Worm (Caenorhabditis elegans): ENCODE results near the gene rpn-13.

The rpn-13 gene

ce11 chrIII:6361560-6361959 is 19.8 kb upstream of the rpn-13 start (continued):
- peak; percentile 11 for TF ChIP-seq tlf-1 (GFP tag; optimal IDR thresholded peaks at IDR 0.05)
- peak; percentile 47 for TF ChIP-seq atf-7 (tag; optimal IDR thresholded peaks at IDR 0.05)
- TF ChIP-seq K12H6.12 (tag; optimal IDR thresholded peaks at IDR 0.05) = no peak
- TF ChIP-seq ZK185.1 (tag; optimal IDR thresholded peaks at IDR 0.05; ENCODE audit: poor library complexity, severe bottlenecking) = no peak
- no peak for TF ChIP-seq lin-26 (GFP tag; IDR thresholded peaks at IDR 0.05)

- TF ChIP-seq ama-1 (optimal IDR thresholded peaks at IDR 0.05) = no peak
- TF ChIP-seq ama-1 (GFP tag; optimal IDR thresholded peaks at IDR 0.05) = no peak
- TF ChIP-seq tlf-1 (GFP tag; optimal IDR thresholded peaks at IDR 0.05) = no peak
- TF ChIP-seq Y56A3A.18 (GFP tag; IDR thresholded peaks at IDR 0.05) = no peak
- TF ChIP-seq nhr-27 (tag; optimal IDR thresholded peaks at IDR 0.05) = no peak
- peak; percentile 3 for TF ChIP-seq ceh-79 (tag; optimal IDR thresholded peaks at IDR 0.05)
- TF ChIP-seq let-607 (tag; optimal IDR thresholded peaks at IDR 0.05) = no peak
- TF ChIP-seq ztf-26 (tag; optimal IDR thresholded peaks at IDR 0.05) = peak; percentile 15
- no peak for TF ChIP-seq rcor-1 (GFP tag; IDR thresholded peaks at IDR 0.05)
- TF ChIP-seq lin-35 (GFP tag; optimal IDR thresholded peaks at IDR 0.05) = no peak
- TF ChIP-seq nhr-80 (tag; optimal IDR thresholded peaks at IDR 0.05) = peak; percentile 20
- TF ChIP-seq atf-7 (tag; optimal IDR thresholded peaks at IDR 0.05) = peak; percentile 5
- no peak for TF ChIP-seq F37B4.10 (GFP tag; IDR thresholded peaks at IDR 0.05)
- TF ChIP-seq pha-4 (tag; optimal IDR thresholded peaks at IDR 0.05) = no peak
- TF ChIP-seq C17E4.6 (GFP tag; IDR thresholded peaks at IDR 0.05) = no peak
- TF ChIP-seq F39B2.1 (GFP tag; IDR thresholded peaks at IDR 0.05) = no peak
- TF ChIP-seq B0035.1 (tag; optimal IDR thresholded peaks at IDR 0.05) = no peak
- TF ChIP-seq mcd-1 (GFP tag; IDR thresholded peaks at IDR 0.05) = no peak
- no peak for TF ChIP-seq nfya-2 (GFP tag; IDR thresholded peaks at IDR 0.05)
- TF ChIP-seq hmg-20 (GFP tag; IDR thresholded peaks at IDR 0.05) = no peak
- TF ChIP-seq rec-8 (tag; optimal IDR thresholded peaks at IDR 0.05) = no peak
- no peak for TF ChIP-seq Y79H2A.3 (GFP tag; conservative IDR thresholded peaks at IDR 0.05)
- no peak for TF ChIP-seq egl-18 (GFP tag; IDR thresholded peaks at IDR 0.05)
- TF ChIP-seq ceh-40 (GFP tag; IDR thresholded peaks at IDR 0.05) = no peak
- no peak for TF ChIP-seq zfh-2 (GFP tag; conservative IDR thresholded peaks at IDR 0.05)
- peak; percentile 21; the same call in 1 of the 2 replicates for TF ChIP-seq K11D2.4 (GFP tag; IDR thresholded peaks at IDR 0.05)
- no peak for TF ChIP-seq F10E7.11 (tag; optimal IDR thresholded peaks at IDR 0.05)
- no peak for TF ChIP-seq rpc-1 (optimal IDR thresholded peaks at IDR 0.05)
- no peak for TF ChIP-seq rpc-1 (tag; optimal IDR thresholded peaks at IDR 0.05)
- TF ChIP-seq efl-1 (GFP tag; optimal IDR thresholded peaks at IDR 0.05) = no peak
- TF ChIP-seq cebp-1 (GFP tag; IDR thresholded peaks at IDR 0.05) = no peak
- peak; percentile 3 for TF ChIP-seq cebp-1 (tag; optimal IDR thresholded peaks at IDR 0.05)
- TF ChIP-seq somi-1 (GFP tag; optimal IDR thresholded peaks at IDR 0.05) = peak; percentile 0
- TF ChIP-seq aptf-2 (GFP tag; conservative IDR thresholded peaks at IDR 0.05) = no peak
- 0 out of 2 replicates have a peak, but pooled peaks have one; percentile 31 for TF ChIP-seq nfyb-1 (GFP tag; IDR thresholded peaks at IDR 0.05)
- no peak for TF ChIP-seq hsf-1 (GFP tag; IDR thresholded peaks at IDR 0.05)
- TF ChIP-seq hmg-1.2 (GFP tag; IDR thresholded peaks at IDR 0.05) = no peak
- no peak for TF ChIP-seq B0261.1 (tag; optimal IDR thresholded peaks at IDR 0.05)
- no peak for TF ChIP-seq cebp-2 (GFP tag; IDR thresholded peaks at IDR 0.05)
- TF ChIP-seq ztf-22 (GFP tag; optimal IDR thresholded peaks at IDR 0.05) = no peak
- no peak for TF ChIP-seq madf-3 (GFP tag; IDR thresholded peaks at IDR 0.05)
- TF ChIP-seq mxl-1 (tag; optimal IDR thresholded peaks at IDR 0.05) = no peak
- no peak for TF ChIP-seq Y53F4B.3 (GFP tag; IDR thresholded peaks at IDR 0.05)
Observed at ce11 chrIII:6360825-6361224, 19.1 kb upstream of the rpn-13 start.

Measured in whole organism, young adult.